Fruit fly (Drosophila melanogaster): Measurements from ENCODE around the gene Nprl2.

dm6 chrX:16890599-16890998 lies 6.4 kb upstream of the Nprl2 start:
- TF ChIP-seq CG8478 (optimal IDR thresholded peaks at IDR 0.05), result no peak
- no peak for TF ChIP-seq CTCF (optimal IDR thresholded peaks at IDR 0.05)

Measured in S2 (cell line).